Worm (Caenorhabditis elegans): ENCODE data around the gene srbc-67.

The srbc-67 gene

DNA sequence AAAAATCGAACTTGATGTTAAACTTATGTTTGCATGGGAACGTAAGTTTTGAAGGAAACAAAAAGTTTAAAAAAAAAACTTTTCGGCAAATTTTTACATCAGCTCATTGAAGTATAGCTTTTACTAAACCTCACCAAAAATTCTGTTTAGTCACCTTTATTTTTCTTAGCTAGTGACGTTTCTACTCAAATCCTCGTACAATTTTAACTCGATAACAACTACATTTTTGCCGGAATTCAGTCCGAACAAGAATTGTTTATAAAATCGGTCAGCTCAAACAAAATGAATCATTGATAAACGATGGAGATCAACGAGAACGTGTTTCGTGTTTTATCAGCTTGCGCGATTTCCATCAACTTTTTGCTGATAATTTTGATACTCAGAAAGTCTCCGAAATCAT, 14.1 kb downstream of the srbc-67 start, which contains the start of gene str-260:
Gene str-260, plus strand, starts transcription at position 301 of the 400 bp plus-strand sequence.
- TF ChIP-seq F13H6.1 (tag; optimal IDR thresholded peaks at IDR 0.05) (no peak), ceh-48 (tag; optimal IDR thresholded peaks at IDR 0.05) (no peak), Y22D7AL.16 (tag; optimal IDR thresholded peaks at IDR 0.05) (no peak), lim-6 (tag; optimal IDR thresholded peaks at IDR 0.05) (no peak), fkh-6 (tag; optimal IDR thresholded peaks at IDR 0.05) (no peak), dve-1 (tag; optimal IDR thresholded peaks at IDR 0.05) (no peak), lin-11 (tag; optimal IDR thresholded peaks at IDR 0.05) (no peak), ceh-31 (tag; optimal IDR thresholded peaks at IDR 0.05) (no peak), madf-2 (tag; optimal IDR thresholded peaks at IDR 0.05) (no peak), pqm-1 (tag; optimal IDR thresholded peaks at IDR 0.05) (no peak), pha-4 (tag; optimal IDR thresholded peaks at IDR 0.05) (no peak), hlh-13 (GFP tag; optimal IDR thresholded peaks at IDR 0.05) (no peak)

DNA sequence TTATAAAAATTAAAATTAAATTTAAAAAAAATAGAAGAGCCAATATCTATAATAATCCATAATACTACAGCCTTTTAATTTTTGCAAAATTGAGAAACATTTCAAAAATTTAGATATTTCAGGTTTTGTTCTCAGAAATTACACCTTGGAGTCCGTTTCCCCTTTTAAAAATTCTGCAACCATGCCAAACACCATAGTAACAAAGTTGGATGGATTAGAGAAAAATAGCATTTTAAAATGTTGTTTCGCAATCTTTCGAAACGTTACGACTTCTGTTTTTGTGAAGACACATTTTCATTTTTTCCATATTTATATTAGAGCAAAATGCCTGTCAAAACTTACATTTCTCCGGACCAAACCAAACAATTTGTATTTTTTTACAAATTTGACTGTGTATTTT, 16.0 kb downstream of the srbc-67 start, which contains the start of gene T24A6.7:
Gene T24A6.7, plus strand, starts transcription at position 301 of the 400 bp plus-strand sequence.
- no peak for TF ChIP-seq pqm-1 (tag; optimal IDR thresholded peaks at IDR 0.05)
- TF ChIP-seq unc-42 (tag; optimal IDR thresholded peaks at IDR 0.05): no peak
- no peak for TF ChIP-seq lim-6 (tag; optimal IDR thresholded peaks at IDR 0.05)
- no peak for TF ChIP-seq C08G9.2 (tag; optimal IDR thresholded peaks at IDR 0.05)
- TF ChIP-seq eyg-1 (tag; optimal IDR thresholded peaks at IDR 0.05): no peak
- TF ChIP-seq ceh-18 (tag; optimal IDR thresholded peaks at IDR 0.05): no peak
- TF ChIP-seq ets-4 (tag; optimal IDR thresholded peaks at IDR 0.05): no peak
- TF ChIP-seq ceh-2 (tag; optimal IDR thresholded peaks at IDR 0.05): no peak
- no peak for TF ChIP-seq ref-2 (tag; optimal IDR thresholded peaks at IDR 0.05)
- TF ChIP-seq C38D4.7 (GFP tag; optimal IDR thresholded peaks at IDR 0.05): no peak
- no peak for TF ChIP-seq pha-4 (tag; optimal IDR thresholded peaks at IDR 0.05)
- no peak for TF ChIP-seq ama-1 (optimal IDR thresholded peaks at IDR 0.05)

DNA sequence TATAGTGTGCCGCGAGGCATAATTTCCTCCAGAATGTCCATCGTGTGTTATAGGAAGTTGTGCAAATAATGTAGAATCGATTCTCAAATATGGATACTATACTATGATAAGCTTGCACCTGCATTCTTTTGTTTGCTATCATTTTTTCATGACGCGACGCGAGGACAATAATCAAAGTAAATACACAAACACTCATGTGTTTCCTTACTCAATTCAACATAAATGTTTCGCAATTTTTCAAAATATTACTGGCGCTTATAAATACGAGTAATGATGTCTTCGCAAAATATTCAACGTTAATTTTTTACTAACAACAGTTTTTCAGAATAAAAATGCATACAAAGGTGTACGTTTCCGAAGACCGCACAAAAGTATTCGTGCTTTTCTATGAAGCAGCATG, 17.8 kb downstream of the srbc-67 start, which contains the start of gene irg-1:
Gene irg-1, plus strand, starts transcription at position 326 of the 400 bp plus-strand sequence.
- no peak for TF ChIP-seq F13H6.1 (tag; optimal IDR thresholded peaks at IDR 0.05)
- TF ChIP-seq nfya-1 (tag; optimal IDR thresholded peaks at IDR 0.05): no peak
- TF ChIP-seq gmeb-2 (tag; optimal IDR thresholded peaks at IDR 0.05): no peak
- TF ChIP-seq ceh-22 (tag; optimal IDR thresholded peaks at IDR 0.05): no peak
- TF ChIP-seq pha-4 (tag; optimal IDR thresholded peaks at IDR 0.05): no peak
- no peak for TF ChIP-seq Y22D7AL.16 (tag; optimal IDR thresholded peaks at IDR 0.05)
- no peak for TF ChIP-seq hlh-8 (tag; optimal IDR thresholded peaks at IDR 0.05)
- no peak for TF ChIP-seq lim-6 (tag; optimal IDR thresholded peaks at IDR 0.05)
- TF ChIP-seq ceh-6 (GFP tag; optimal IDR thresholded peaks at IDR 0.05): no peak
- no peak for TF ChIP-seq fax-1 (tag; optimal IDR thresholded peaks at IDR 0.05)
- TF ChIP-seq hlh-15 (tag; optimal IDR thresholded peaks at IDR 0.05): no peak
- no peak for TF ChIP-seq ceh-45 (GFP tag; IDR thresholded peaks at IDR 0.05)
- TF ChIP-seq mec-3 (tag; optimal IDR thresholded peaks at IDR 0.05; ENCODE audit: borderline replicate concordance): no peak
- no peak for TF ChIP-seq sox-2 (GFP tag; IDR thresholded peaks at IDR 0.05)
- TF ChIP-seq rnt-1 (tag; optimal IDR thresholded peaks at IDR 0.05): no peak
- TF ChIP-seq pat-9 (tag; optimal IDR thresholded peaks at IDR 0.05): no peak
- TF ChIP-seq unc-55 (GFP tag; optimal IDR thresholded peaks at IDR 0.05): no peak
- no peak for TF ChIP-seq elt-4 (tag; optimal IDR thresholded peaks at IDR 0.05)
- no peak for TF ChIP-seq ama-1 (optimal IDR thresholded peaks at IDR 0.05)

DNA sequence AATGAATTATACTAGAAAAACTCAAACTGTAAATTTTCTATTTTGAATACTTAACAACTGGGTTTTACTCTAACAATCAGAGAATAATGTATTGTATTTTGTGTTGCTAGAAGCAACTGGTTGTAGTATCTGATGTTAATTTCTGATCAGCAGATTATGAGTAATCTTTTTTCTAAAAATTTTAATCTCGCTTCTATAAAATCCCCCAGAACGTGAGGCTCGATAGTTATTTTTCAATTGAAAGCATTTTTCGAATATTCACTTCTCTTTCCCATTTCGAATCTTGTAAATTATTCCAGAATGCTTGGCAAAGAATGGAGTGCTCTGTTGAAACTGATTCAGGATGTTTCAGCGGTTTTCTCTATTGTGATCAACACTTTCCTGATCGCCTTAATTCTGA, 23.1 kb downstream of the srbc-67 start, which contains the start of gene str-227:
Gene str-227, plus strand, starts transcription at position 301 of the 400 bp plus-strand sequence.
- TF ChIP-seq che-1 (tag; optimal IDR thresholded peaks at IDR 0.05) (no peak), ceh-6 (GFP tag; optimal IDR thresholded peaks at IDR 0.05) (no peak), tbx-2 (tag; optimal IDR thresholded peaks at IDR 0.05) (no peak), pha-4 (tag; optimal IDR thresholded peaks at IDR 0.05) (no peak), lim-6 (tag; optimal IDR thresholded peaks at IDR 0.05) (no peak)

Data from whole organism, late embryonic.